Worm (Caenorhabditis elegans) whole organism, young adult: ENCODE results near the gene msp-40.

Experiments
- attf-3 ChIP-seq: fragments of 200-800 bp; sonication (Bioruptor generic); conservative IDR thresholded peaks from 2 replicates; pipeline ENCODE4 v1.3.6; 2022; ENCODE audit warnings: missing genetic modification reagents, missing genetic modification characterization, missing compliant biosample characterization
- ceh-100 ChIP-seq: fragments of 200-800 bp; sonication (Bioruptor generic); IDR thresholded peaks from 2 replicates; pipeline ENCODE4 v1.3.6; 2022; ENCODE audit warnings: missing genetic modification reagents, missing genetic modification characterization, missing compliant biosample characterization
- ceh-27 ChIP-seq: fragments of 200-800 bp; sonication (Bioruptor generic); optimal IDR thresholded peaks from 2 replicates; lab custom pipeline; 2018; ENCODE audit warnings: mild to moderate bottlenecking, missing genetic modification characterization, moderate library complexity, missing compliant biosample characterization
- ceh-40 ChIP-seq: fragments of 200-800 bp; sonication (Bioruptor generic); IDR thresholded peaks from 2 replicates; pipeline ENCODE4 v1.3.6; 2022; ENCODE audit warnings: missing genetic modification characterization, missing compliant biosample characterization
- efl-1 ChIP-seq: fragments of 150-350 bp; optimal IDR thresholded peaks from 2 replicates; lab custom pipeline; 2014; ENCODE audit warnings: missing biosample characterization, missing genetic modification reagents, missing genetic modification characterization
- mxl-1 ChIP-seq: sonication (generic microtip); optimal IDR thresholded peaks from 2 replicates; lab custom pipeline; 2016; ENCODE audit warnings: missing genetic modification characterization, missing compliant biosample characterization
- nfya-1 ChIP-seq: sonication (generic microtip); optimal IDR thresholded peaks from 2 replicates; lab custom pipeline; 2017; ENCODE audit warnings: antibody characterized with exemption, missing compliant biosample characterization, missing genetic modification characterization, borderline replicate concordance; ENCODE audit not compliant: insufficient read depth
- snpc-4 ChIP-seq, 5 experiments: fragments of 150-350 bp in 1 of 5; sonication (generic microtip) in 4 of 5; optimal IDR thresholded peaks; 2 replicates each; lab custom pipeline; 2014 to 2018; ENCODE audit warnings: missing genetic modification characterization in 5 of 5, missing biosample characterization in 3 of 5, antibody characterized with exemption in 2 of 5, mild to moderate bottlenecking in 2 of 5, missing compliant biosample characterization in 2 of 5, missing genotype in 2 of 5, moderate library complexity in 2 of 5, missing genetic modification reagents in 1 of 5

DNA sequence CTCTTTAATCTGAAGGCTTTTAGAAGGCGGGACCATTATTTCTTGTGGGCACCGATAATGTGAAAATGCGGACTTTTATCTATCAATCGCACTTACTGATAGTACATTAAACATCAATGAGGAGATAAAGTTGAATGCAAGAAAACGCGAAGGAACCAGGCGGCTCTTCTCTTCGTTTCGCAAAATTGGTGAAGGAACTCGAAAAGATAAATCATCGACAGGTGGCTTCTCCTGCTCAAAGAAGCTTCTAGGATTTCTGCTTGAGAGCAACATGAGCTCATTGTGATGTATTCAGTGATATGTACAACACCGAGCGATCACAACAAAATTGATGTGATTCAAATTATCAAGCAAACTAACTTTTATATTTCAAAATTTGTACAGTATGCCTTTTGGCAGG lies 19.4 kb upstream of the msp-40 start:
- TF ChIP-seq ceh-100 (GFP tag; lab: Robert Waterston, UW) (no peak), nfya-1 (tag; lab: Kevin White, UChicago) (no peak), snpc-4 (GFP tag; optimal IDR thresholded peaks at IDR 0.05; lab: Kevin White, UChicago) (no peak), snpc-4 (tag; optimal IDR thresholded peaks at IDR 0.05; lab: Kevin White, UChicago) (no peak), mxl-1 (tag; lab: Kevin White, UChicago) (no peak), ceh-27 (no peak), efl-1 (GFP tag; lab: Kevin White, UChicago) (no peak), attf-3 (GFP tag; lab: Robert Waterston, UW) (no peak), ceh-40 (GFP tag; lab: Robert Waterston, UW) (no peak)
